Fruit fly (Drosophila melanogaster) whole organism, embryonic: ENCODE data around the gene CG4914.

Experiments
- Abd-B ChIP-seq: fragments of 200-800 bp; sonication (Bioruptor generic); optimal IDR thresholded peaks from 2 replicates; lab custom pipeline; 2018; ENCODE audit warnings: missing biosample characterization, mild to moderate bottlenecking, missing genetic modification characterization, moderate library complexity
- Atf3 ChIP-seq: fragments of 200-800 bp; sonication (Bioruptor generic); optimal IDR thresholded peaks from 3 replicates; lab custom pipeline; 2016; ENCODE audit warnings: missing biosample characterization, missing genetic modification characterization
- Awh ChIP-seq: fragments of 200-800 bp; sonication (Bioruptor generic); IDR thresholded peaks from 2 replicates; pipeline ENCODE4, ENCODE4 v1.3.6; 2022; ENCODE audit warnings: missing biosample characterization, missing genetic modification characterization
- CG10366 ChIP-seq: fragments of 200-800 bp; sonication (Bioruptor generic); IDR thresholded peaks from 2 replicates; pipeline ENCODE4 v1.3.6; 2022; ENCODE audit warnings: missing biosample characterization, missing genetic modification characterization
- CG10543 ChIP-seq: fragments of 200-800 bp; sonication (Bioruptor generic); optimal IDR thresholded peaks from 3 replicates; lab custom pipeline; 2017; ENCODE audit warnings: missing biosample characterization, mild to moderate bottlenecking, missing genetic modification characterization, moderate library complexity
- CG10654 ChIP-seq: fragments of 200-800 bp; sonication (Bioruptor generic); optimal IDR thresholded peaks from 2 replicates; lab custom pipeline; 2016; ENCODE audit warnings: missing biosample characterization, missing genetic modification characterization
- CG11695 ChIP-seq: fragments of 200-800 bp; sonication (Bioruptor generic); IDR thresholded peaks from 3 replicates; pipeline ENCODE4 v1.3.6; 2022; ENCODE audit warnings: missing biosample characterization, missing genetic modification characterization
- CG12071 ChIP-seq: fragments of 200-800 bp; sonication (Bioruptor generic); optimal IDR thresholded peaks from 3 replicates; lab custom pipeline; 2018; ENCODE audit warnings: missing biosample characterization, mild to moderate bottlenecking, missing genetic modification characterization
- CG17385 ChIP-seq: fragments of 200-800 bp; sonication (Bioruptor generic); optimal IDR thresholded peaks from 3 replicates; lab custom pipeline; 2018; ENCODE audit warnings: missing biosample characterization, mild to moderate bottlenecking, missing genetic modification characterization
- CG4730 ChIP-seq: fragments of 200-800 bp; sonication (Bioruptor generic); IDR thresholded peaks from 2 replicates; pipeline ENCODE4 v1.3.6; 2022; ENCODE audit warnings: missing biosample characterization, missing genetic modification characterization
- CG6791 ChIP-seq: fragments of 200-800 bp; sonication (Bioruptor generic); IDR thresholded peaks from 3 replicates; pipeline ENCODE4 v1.3.6; 2022; ENCODE audit warnings: missing biosample characterization, missing genetic modification characterization; ENCODE audit not compliant: partially characterized antibody
- CG7556 ChIP-seq: fragments of 200-800 bp; sonication (Bioruptor generic); optimal IDR thresholded peaks from 2 replicates; lab custom pipeline; 2017; ENCODE audit warnings: missing biosample characterization, mild to moderate bottlenecking, missing genetic modification characterization
- CG7928 ChIP-seq: fragments of 200-800 bp; sonication (Bioruptor generic); optimal IDR thresholded peaks from 2 replicates; lab custom pipeline; 2017; ENCODE audit warnings: missing biosample characterization, mild to moderate bottlenecking, missing genetic modification characterization
- CG9215 ChIP-seq: fragments of 200-800 bp; sonication (Bioruptor generic); IDR thresholded peaks from 2 replicates; pipeline ENCODE4 v1.3.6; 2022; ENCODE audit warnings: missing biosample characterization, missing genetic modification characterization
- Camta ChIP-seq: fragments of 200-800 bp; sonication (Bioruptor generic); optimal IDR thresholded peaks from 2 replicates; lab custom pipeline; 2016; ENCODE audit warnings: missing biosample characterization, missing genetic modification characterization
- Deaf1 ChIP-seq: fragments of 200-800 bp; optimal IDR thresholded peaks from 3 replicates; lab custom pipeline; 2019; ENCODE audit warnings: missing biosample characterization, mild to moderate bottlenecking, missing genetic modification characterization, moderate library complexity
- Drgx ChIP-seq: fragments of 200-800 bp; sonication (Bioruptor generic); IDR thresholded peaks from 2 replicates; pipeline ENCODE4 v1.3.6; 2022; ENCODE audit warnings: missing biosample characterization, missing genetic modification characterization
- Eip74EF ChIP-seq, 2 experiments: fragments of 200-800 bp in 1 of 2; fragments of >200 bp in 1 of 2; sonication (Bioruptor generic) in 1 of 2; optimal IDR thresholded peaks; 2 replicates each; lab custom pipeline; 2017 to 2019; ENCODE audit warnings: missing biosample characterization in 2 of 2, missing genetic modification characterization in 2 of 2, mild to moderate bottlenecking in 1 of 2, moderate library complexity in 1 of 2
- Ets97D ChIP-seq: fragments of 200-800 bp; sonication (Bioruptor generic); optimal IDR thresholded peaks from 3 replicates; lab custom pipeline; 2016; ENCODE audit warnings: missing biosample characterization, missing genetic modification characterization
- Hr39 ChIP-seq: fragments of >200 bp; optimal IDR thresholded peaks from 2 replicates; lab custom pipeline; 2017
- Hr78 ChIP-seq, 2 experiments: fragments of 200-800 bp in 1 of 2; fragments of >200 bp in 1 of 2; sonication (Bioruptor generic) in 1 of 2; optimal IDR thresholded peaks; 2 replicates each; lab custom pipeline; 2017 to 2019; ENCODE audit warnings: missing biosample characterization in 2 of 2, missing genetic modification characterization in 2 of 2, mild to moderate bottlenecking in 1 of 2, moderate library complexity in 1 of 2
- Lhr ChIP-seq: fragments of 200-800 bp; sonication (Bioruptor generic); optimal IDR thresholded peaks from 3 replicates; lab custom pipeline; 2017; ENCODE audit warnings: mild to moderate bottlenecking, missing biosample characterization, missing genetic modification reagents, missing genetic modification characterization
- Med ChIP-seq: fragments of 200-800 bp; sonication (Bioruptor generic); peaks from one replicate; lab custom pipeline; 2016; ENCODE audit warnings: missing biosample characterization, missing genetic modification characterization, mild to moderate bottlenecking, inconsistent platforms, moderate library complexity
- Mrtf ChIP-seq: fragments of 200-800 bp; sonication (Bioruptor generic); IDR thresholded peaks from 3 replicates; pipeline ENCODE4 v1.3.6; 2022; ENCODE audit warnings: missing biosample characterization, missing genetic modification characterization
- Nf-YA ChIP-seq: fragments of 200-800 bp; sonication (Bioruptor generic); IDR thresholded peaks from 2 replicates; pipeline ENCODE4 v1.3.6; 2022; ENCODE audit warnings: missing biosample characterization, missing genetic modification characterization
- Stat92E ChIP-seq, 3 experiments: fragments of >200 bp in 2 of 3; fragments of 200-800 bp in 1 of 3; sonication (Bioruptor generic) in 1 of 3; optimal IDR thresholded peaks; 2 replicates each; lab custom pipeline; 2017 to 2019; ENCODE audit warnings: missing biosample characterization in 3 of 3, missing genetic modification characterization in 3 of 3, mild to moderate bottlenecking in 1 of 3, moderate library complexity in 1 of 3
- Taf1 ChIP-seq: fragments of 200-800 bp; sonication (Bioruptor generic); IDR thresholded peaks from 2 replicates; pipeline ENCODE4 v1.3.6; 2022; ENCODE audit warnings: missing biosample characterization, missing genetic modification characterization
- Xrp1 ChIP-seq: fragments of 200-800 bp; sonication (Bioruptor generic); IDR thresholded peaks from 2 replicates; pipeline ENCODE4 v1.3.6; 2022; ENCODE audit warnings: missing biosample characterization, missing genetic modification characterization
- abd-A ChIP-seq: fragments of 200-800 bp; sonication (Bioruptor generic); optimal IDR thresholded peaks from 3 replicates; lab custom pipeline; 2019; ENCODE audit warnings: missing biosample characterization, mild to moderate bottlenecking, missing genetic modification characterization, moderate library complexity
- ac ChIP-seq: fragments of 200-800 bp; sonication (Bioruptor generic); optimal IDR thresholded peaks from 3 replicates; lab custom pipeline; 2017; ENCODE audit warnings: missing biosample characterization, mild to moderate bottlenecking, missing genetic modification characterization
- bcd ChIP-seq: fragments of 200-800 bp; sonication (Bioruptor generic); optimal IDR thresholded peaks from 2 replicates; lab custom pipeline; 2017; ENCODE audit warnings: missing biosample characterization, mild to moderate bottlenecking, missing genetic modification characterization
- cato ChIP-seq: fragments of 200-800 bp; sonication (Bioruptor generic); optimal IDR thresholded peaks from 2 replicates; lab custom pipeline; 2016; ENCODE audit warnings: missing biosample characterization, missing genetic modification characterization, borderline replicate concordance
- chm ChIP-seq: fragments of 200-800 bp; sonication (Bioruptor generic); IDR thresholded peaks from 2 replicates; pipeline ENCODE4 v1.3.6; 2022; ENCODE audit warnings: missing biosample characterization, missing genetic modification characterization
- ci ChIP-seq: fragments of 200-800 bp; sonication (Bioruptor generic); IDR thresholded peaks from 3 replicates; pipeline ENCODE4 v1.3.6; 2022; ENCODE audit warnings: missing biosample characterization, missing genetic modification characterization
- corto ChIP-seq: fragments of 200-800 bp; sonication (Bioruptor generic); optimal IDR thresholded peaks from 2 replicates; lab custom pipeline; 2016; ENCODE audit warnings: missing biosample characterization, mild to moderate bottlenecking, missing genetic modification characterization, moderate library complexity
- emc ChIP-seq: fragments of 200-800 bp; sonication (Bioruptor generic); optimal IDR thresholded peaks from 2 replicates; lab custom pipeline; 2016; ENCODE audit warnings: missing biosample characterization, missing genetic modification characterization
- eve ChIP-seq, 2 experiments: fragments of >200 bp; optimal IDR thresholded peaks; 2 replicates each; lab custom pipeline; 2017; ENCODE audit warnings: missing biosample characterization in 2 of 2, missing genetic modification characterization in 2 of 2
- fd102C ChIP-seq: fragments of 200-800 bp; sonication (Bioruptor generic); optimal IDR thresholded peaks from 2 replicates; lab custom pipeline; 2018; ENCODE audit warnings: missing biosample characterization, mild to moderate bottlenecking, missing genetic modification characterization, moderate library complexity
- fd96Cb ChIP-seq: fragments of 200-800 bp; sonication (Bioruptor generic); optimal IDR thresholded peaks from 2 replicates; lab custom pipeline; 2018; ENCODE audit warnings: missing biosample characterization, mild to moderate bottlenecking, missing genetic modification characterization, moderate library complexity
- fu2 ChIP-seq: fragments of 200-800 bp; sonication (Bioruptor generic); optimal IDR thresholded peaks from 2 replicates; lab custom pipeline; 2016; ENCODE audit warnings: missing biosample characterization, missing genetic modification characterization
- grn ChIP-seq: fragments of 200-800 bp; sonication (Bioruptor generic); optimal IDR thresholded peaks from 3 replicates; lab custom pipeline; 2017; ENCODE audit warnings: missing biosample characterization, missing genetic modification characterization
- lab ChIP-seq: fragments of 200-800 bp; sonication (Bioruptor generic); optimal IDR thresholded peaks from 3 replicates; lab custom pipeline; 2017; ENCODE audit warnings: missing biosample characterization, missing genetic modification characterization, mild to moderate bottlenecking, moderate library complexity, missing genetic modification reagents
- lbe ChIP-seq: fragments of 200-800 bp; sonication (Bioruptor generic); optimal IDR thresholded peaks from 2 replicates; lab custom pipeline; 2016; ENCODE audit warnings: missing biosample characterization, mild to moderate bottlenecking, missing genetic modification characterization
- lola ChIP-seq, 3 experiments: fragments of >200 bp in 2 of 3; fragments of 200-800 bp in 1 of 3; sonication (Bioruptor generic) in 1 of 3; optimal IDR thresholded peaks; 2 replicates each; lab custom pipeline; 2017 to 2019; ENCODE audit warnings: missing biosample characterization in 3 of 3, missing genetic modification characterization in 3 of 3, mild to moderate bottlenecking in 1 of 3, moderate library complexity in 1 of 3
- onecut ChIP-seq: fragments of 200-800 bp; sonication (Bioruptor generic); IDR thresholded peaks from 2 replicates; pipeline ENCODE4 v1.3.6; 2022; ENCODE audit warnings: missing biosample characterization, missing genetic modification characterization
- sim ChIP-seq: fragments of 200-800 bp; sonication (Bioruptor generic); IDR thresholded peaks from 2 replicates; pipeline ENCODE4 v1.3.6; 2022; ENCODE audit warnings: missing biosample characterization, missing genetic modification characterization
- so ChIP-seq: fragments of 200-800 bp; sonication (Bioruptor generic); IDR thresholded peaks from 3 replicates; pipeline ENCODE4 v1.3.6; 2022; ENCODE audit warnings: missing biosample characterization, missing genetic modification characterization
- sob ChIP-seq: fragments of 200-800 bp; sonication (Bioruptor generic); IDR thresholded peaks from 2 replicates; pipeline ENCODE4 v1.3.6; 2022; ENCODE audit warnings: missing biosample characterization, missing genetic modification characterization
- stwl ChIP-seq: fragments of 200-800 bp; sonication (Bioruptor generic); optimal IDR thresholded peaks from 3 replicates; lab custom pipeline; 2018; ENCODE audit warnings: missing biosample characterization, mild to moderate bottlenecking, missing genetic modification characterization, moderate library complexity
- tin ChIP-seq: fragments of 200-800 bp; sonication (Bioruptor generic); optimal IDR thresholded peaks from 3 replicates; lab custom pipeline; 2016; ENCODE audit warnings: missing biosample characterization, missing genetic modification characterization
- vvl ChIP-seq: fragments of 200-800 bp; sonication (Bioruptor generic); IDR thresholded peaks from 2 replicates; pipeline ENCODE4 v1.3.6; 2022; ENCODE audit warnings: missing biosample characterization, missing genetic modification characterization
- zf30C ChIP-seq: fragments of 200-800 bp; sonication (Bioruptor generic); optimal IDR thresholded peaks from 3 replicates; lab custom pipeline; 2018; ENCODE audit warnings: missing biosample characterization, mild to moderate bottlenecking, missing genetic modification characterization

CG4914 gene

DNA sequence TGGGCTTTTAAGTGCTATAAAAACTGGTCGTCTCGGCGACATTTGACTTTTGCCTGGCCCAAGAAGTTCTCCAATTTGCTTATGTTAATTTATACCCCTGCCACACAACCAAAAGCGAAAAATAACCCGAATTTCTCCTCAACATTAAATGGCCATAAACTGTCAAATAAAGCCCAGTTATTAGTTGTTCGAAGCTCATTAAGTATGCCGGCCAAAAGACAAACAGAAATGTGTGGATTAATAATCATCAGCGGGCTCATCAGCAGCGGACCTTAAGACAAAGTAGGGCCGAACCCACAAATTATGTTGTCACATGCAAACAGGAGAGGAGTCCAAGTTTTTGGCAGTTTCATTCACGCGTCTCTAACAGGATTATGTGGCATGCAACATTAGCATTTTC, 22.8 kb downstream of the CG4914 start:
- TF ChIP-seq ci (GFP tag; lab: Robert Waterston, UW), result no peak
- no peak for TF ChIP-seq Xrp1 (GFP tag; lab: Robert Waterston, UW)
- no peak for TF ChIP-seq lola (GFP tag; optimal IDR thresholded peaks at IDR 0.05; lab: Kevin White, UChicago)
- TF ChIP-seq Abd-B (GFP tag; lab: Kevin White, UChicago), result peak; percentile 4
- TF ChIP-seq bcd (GFP tag; lab: Kevin White, UChicago), result no peak
- no peak for TF ChIP-seq tin (GFP tag; lab: Kevin White, UChicago)
- TF ChIP-seq eve (GFP tag; optimal IDR thresholded peaks at IDR 0.05; lab: Kevin White, UChicago), result peak in 1 of 2 experiments; percentile 0
- TF ChIP-seq CG7928 (GFP tag; lab: Kevin White, UChicago), result no peak
- no peak for TF ChIP-seq lbe (GFP tag; lab: Kevin White, UChicago)
- no peak for TF ChIP-seq stwl
- TF ChIP-seq sim (GFP tag; lab: Robert Waterston, UW), result no peak
- TF ChIP-seq fd102C, result no peak
- no peak for TF ChIP-seq Taf1
- TF ChIP-seq CG7556, result no peak
- peak; percentile 74 for TF ChIP-seq Awh (GFP tag; lab: Robert Waterston, UW)
- TF ChIP-seq Atf3 (GFP tag; lab: Kevin White, UChicago), result no peak
- TF ChIP-seq chm (GFP tag; lab: Robert Waterston, UW), result no peak
- TF ChIP-seq CG10654 (GFP tag; lab: Kevin White, UChicago), result no peak
- no peak for TF ChIP-seq Drgx (GFP tag; lab: Robert Waterston, UW)
- peak; percentile 73 for TF ChIP-seq abd-A (tag; lab: Kevin White, UChicago)
- no peak for TF ChIP-seq fd96Cb (tag; lab: Kevin White, UChicago)
- no peak for TF ChIP-seq Stat92E (GFP tag; optimal IDR thresholded peaks at IDR 0.05; lab: Kevin White, UChicago)
- 0 out of 3 replicates have a peak, but pooled peaks have one; percentile 28 for TF ChIP-seq CG6791
- TF ChIP-seq emc (GFP tag; lab: Kevin White, UChicago), result no peak
- TF ChIP-seq sob (GFP tag; lab: Robert Waterston, UW), result no peak
- TF ChIP-seq fu2, result no peak
- TF ChIP-seq Lhr (GFP tag; lab: Kevin White, UChicago), result no peak
- TF ChIP-seq Hr78 (GFP tag; optimal IDR thresholded peaks at IDR 0.05; lab: Kevin White, UChicago), result peak in 1 of 2 experiments; percentile 51
- no peak for TF ChIP-seq Mrtf (GFP tag; lab: Robert Waterston, UW)
- TF ChIP-seq grn (GFP tag; lab: Kevin White, UChicago), result no peak
- TF ChIP-seq CG11695 (GFP tag; lab: Robert Waterston, UW), result no peak
- TF ChIP-seq so (GFP tag; lab: Robert Waterston, UW), result no peak
- TF ChIP-seq CG12071 (GFP tag; lab: Kevin White, UChicago), result no peak
- no peak for TF ChIP-seq ac (GFP tag; lab: Kevin White, UChicago)
- TF ChIP-seq Hr39, result no peak
- TF ChIP-seq CG4730, result no peak
- peak; percentile 22; the same call in 1 of the 2 replicates for TF ChIP-seq vvl (GFP tag; lab: Robert Waterston, UW)
- TF ChIP-seq Med (GFP tag; lab: Kevin White, UChicago), result no peak
- no peak for TF ChIP-seq lab (GFP tag; lab: Kevin White, UChicago)
- no peak for TF ChIP-seq zf30C (GFP tag; lab: Kevin White, UChicago)
- TF ChIP-seq Deaf1, result no peak
- no peak for TF ChIP-seq onecut (GFP tag; lab: Robert Waterston, UW)
- no peak for TF ChIP-seq CG10543 (GFP tag; lab: Kevin White, UChicago)
- TF ChIP-seq cato, result no peak
- no peak for TF ChIP-seq Ets97D
- TF ChIP-seq CG10366 (GFP tag; lab: Robert Waterston, UW), result no peak
- TF ChIP-seq Camta (GFP tag; lab: Kevin White, UChicago), result no peak
- TF ChIP-seq CG17385, result no peak
- TF ChIP-seq CG9215 (GFP tag; lab: Robert Waterston, UW), result no peak
- no peak for TF ChIP-seq Eip74EF (GFP tag; optimal IDR thresholded peaks at IDR 0.05; lab: Kevin White, UChicago)
- no peak for TF ChIP-seq corto (GFP tag; lab: Kevin White, UChicago)
- no peak for TF ChIP-seq Nf-YA
